Worm (Caenorhabditis elegans): ENCODE data around the gene W04H10.6.
A peak's percentile ranks its signal among the peaks of the same experiment; 100 is the strongest.
"Not testable (repeated sequence)": the region's sequence is repeated elsewhere in the genome, so short reads cannot be mapped to it uniquely, and the experiment has no call there.

Gene W04H10.6

DNA sequence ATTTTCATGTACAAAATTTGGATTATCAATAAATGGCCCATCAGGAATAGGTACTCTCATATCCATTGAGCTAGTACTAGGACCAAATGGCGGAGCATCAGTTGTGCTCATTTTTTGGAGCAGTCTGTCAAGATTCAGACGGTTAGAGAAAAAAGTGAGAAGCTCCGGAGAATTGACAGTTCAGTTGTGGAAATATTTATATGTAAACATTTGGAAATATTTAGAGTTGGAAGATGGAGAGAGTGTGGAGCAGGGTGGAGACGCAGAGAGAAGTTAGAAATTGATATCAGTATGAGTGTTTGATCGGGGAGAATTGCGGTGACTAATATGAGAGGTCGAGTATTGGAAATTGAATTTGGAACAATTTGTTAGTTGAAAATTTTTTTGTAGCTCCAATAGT, 12.9 kb upstream of the W04H10.6 start:
- TF ChIP-seq elt-2 (tag; optimal IDR thresholded peaks at IDR 0.05) = peak; percentile 64
- peak; percentile 70 for TF ChIP-seq pqm-1 (tag; optimal IDR thresholded peaks at IDR 0.05)
- peak; percentile 63 for TF ChIP-seq pha-4 (tag; optimal IDR thresholded peaks at IDR 0.05)
- no peak for TF ChIP-seq R02D3.7 (tag; optimal IDR thresholded peaks at IDR 0.05)
- no peak for TF ChIP-seq unc-39 (tag; optimal IDR thresholded peaks at IDR 0.05)

DNA sequence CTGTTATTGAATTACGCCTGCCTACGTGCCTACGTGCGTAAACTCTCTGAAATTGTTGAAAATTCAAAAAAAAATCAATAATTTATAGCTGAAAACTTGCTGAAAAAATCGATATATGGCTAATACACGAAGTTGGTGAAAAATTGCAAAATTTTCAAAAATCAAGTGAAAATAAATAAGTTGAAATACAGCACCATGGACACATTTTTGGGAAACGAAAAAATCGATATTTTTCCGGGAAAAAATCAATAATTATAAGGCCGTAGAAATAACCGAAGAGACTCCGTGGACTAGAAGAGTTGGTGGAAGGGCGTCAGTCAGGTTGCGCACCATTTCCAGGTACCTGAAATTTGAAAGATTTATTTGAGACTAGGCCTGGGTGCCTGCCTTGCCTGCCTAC, 6.5 kb upstream of the W04H10.6 start:
- no peak for TF ChIP-seq nhr-28 (tag; optimal IDR thresholded peaks at IDR 0.05)
- peak; percentile 84 for TF ChIP-seq ceh-28 (tag; optimal IDR thresholded peaks at IDR 0.05)
- TF ChIP-seq nhr-77 (tag; optimal IDR thresholded peaks at IDR 0.05) = no peak

- not testable (repeated sequence) for TF ChIP-seq egl-27, nhr-12, egl-5 (tag; optimal IDR thresholded peaks at IDR 0.05)
Measured at ce11 chrII:612361-612760, 4.1 kb upstream of the W04H10.6 start, which contains the start of gene clec-118. Gene clec-118, minus strand, starts transcription at chrII:612461.

ce11 chrII:608757-609156, 516 bp upstream of the W04H10.6 start, which contains the start of gene W04H10.1:
Gene W04H10.1, plus strand, starts transcription at chrII:609057.
- TF ChIP-seq fkh-10 (GFP tag; optimal IDR thresholded peaks at IDR 0.05) (no peak), aly-2 (tag; optimal IDR thresholded peaks at IDR 0.05) (no peak), nhr-43 (tag; optimal IDR thresholded peaks at IDR 0.05; ENCODE audit: poor library complexity, severe bottlenecking) (no peak), hmg-11 (tag; optimal IDR thresholded peaks at IDR 0.05) (no peak), pqm-1 (tag; optimal IDR thresholded peaks at IDR 0.05) (no peak), ceh-28 (tag; optimal IDR thresholded peaks at IDR 0.05) (no peak)

DNA sequence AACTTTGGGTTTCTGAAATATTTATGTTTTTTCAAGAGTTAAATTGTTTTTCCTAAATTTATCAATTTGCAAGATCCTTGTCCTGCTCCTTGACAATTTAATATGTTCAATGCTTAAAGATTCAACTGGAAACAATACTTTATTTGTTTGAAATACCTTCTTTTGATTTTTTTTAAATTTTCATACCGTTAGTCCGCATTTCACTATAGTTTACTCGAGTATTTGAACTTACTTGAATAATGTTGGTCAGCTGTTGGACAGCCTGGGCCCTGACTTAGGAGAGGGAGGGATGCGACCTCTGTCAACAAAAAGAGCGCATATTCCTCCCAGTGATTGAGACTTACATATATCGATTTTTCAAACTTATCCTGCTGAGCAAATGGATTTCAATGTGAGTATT, 2.2 kb downstream of the W04H10.6 start, which contains the start of gene W04H10.5:
W04H10.5 (plus strand) TSS at position 301 of the 400 bp plus-strand sequence.
- no peak for TF ChIP-seq egl-27 (tag; optimal IDR thresholded peaks at IDR 0.05)
- no peak for TF ChIP-seq fos-1 (tag; optimal IDR thresholded peaks at IDR 0.05)
- TF ChIP-seq nhr-25 (tag; optimal IDR thresholded peaks at IDR 0.05) = no peak
- TF ChIP-seq skn-1 (tag; optimal IDR thresholded peaks at IDR 0.05) = no peak

DNA sequence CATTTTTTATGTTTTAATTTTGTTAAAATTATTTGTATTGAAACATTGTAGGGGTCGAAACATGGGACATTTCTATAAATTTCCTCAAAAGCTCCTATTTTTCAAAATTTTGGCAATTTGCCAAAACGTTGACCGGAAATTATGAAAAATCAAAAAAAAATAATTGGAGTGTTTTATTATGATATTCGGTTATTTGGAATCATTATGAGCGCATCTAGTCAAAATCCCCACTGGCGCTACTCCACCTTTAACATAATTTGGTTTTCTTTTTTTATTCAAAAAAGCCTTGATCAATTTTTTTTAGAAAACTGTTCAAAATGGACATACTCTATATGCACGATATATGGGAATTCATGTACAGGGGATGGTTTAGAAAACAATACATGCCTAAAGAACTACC, 3.0 kb downstream of the W04H10.6 start, which contains the start of gene W04H10.2:
W04H10.2 (plus strand) TSS at position 301 of the 400 bp plus-strand sequence.
- TF ChIP-seq mml-1 (tag; optimal IDR thresholded peaks at IDR 0.05) (no peak), ceh-9 (tag; optimal IDR thresholded peaks at IDR 0.05) (no peak), elt-1 (tag; optimal IDR thresholded peaks at IDR 0.05) (no peak), nhr-12 (tag; optimal IDR thresholded peaks at IDR 0.05) (no peak), nhr-76 (tag; optimal IDR thresholded peaks at IDR 0.05) (no peak), tbx-2 (tag; optimal IDR thresholded peaks at IDR 0.05) (no peak), ztf-4 (tag; optimal IDR thresholded peaks at IDR 0.05) (no peak), nhr-67 (tag; optimal IDR thresholded peaks at IDR 0.05) (no peak), ceh-16 (tag; optimal IDR thresholded peaks at IDR 0.05) (no peak), daf-12 (tag; optimal IDR thresholded peaks at IDR 0.05) (no peak), skn-1 (tag; optimal IDR thresholded peaks at IDR 0.05) (no peak), unc-62 (GFP tag; optimal IDR thresholded peaks at IDR 0.05) (no peak), jun-1 (tag; optimal IDR thresholded peaks at IDR 0.05) (no peak), mdl-1 (tag; optimal IDR thresholded peaks at IDR 0.05) (no peak), nhr-43 (tag; optimal IDR thresholded peaks at IDR 0.05; ENCODE audit: poor library complexity, severe bottlenecking) (no peak), snpc-4 (tag; optimal IDR thresholded peaks at IDR 0.05) (no peak)

DNA sequence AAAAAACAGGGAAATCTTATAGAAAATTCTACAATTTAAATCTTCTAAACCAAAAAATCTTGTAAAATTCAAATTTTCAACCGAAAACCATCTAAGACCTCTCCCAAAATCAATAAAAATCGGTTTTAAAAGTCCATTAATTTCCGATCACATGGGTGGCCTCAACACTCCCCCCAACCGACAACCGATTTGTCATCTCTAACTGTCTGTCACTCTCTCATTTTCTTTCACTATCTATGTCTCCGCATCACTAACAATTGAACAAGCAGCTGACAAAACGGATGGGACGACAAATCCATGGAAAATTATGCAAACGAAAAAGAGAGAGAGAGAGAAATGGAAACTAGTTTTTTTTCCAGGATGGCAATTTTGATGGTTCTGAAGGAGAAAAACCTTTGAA, 5.3 kb downstream of the W04H10.6 start:
- TF ChIP-seq mdl-1 (tag; optimal IDR thresholded peaks at IDR 0.05) = no peak
- TF ChIP-seq nhr-28 (tag; optimal IDR thresholded peaks at IDR 0.05) = no peak
- TF ChIP-seq tbx-2 (tag; optimal IDR thresholded peaks at IDR 0.05) = no peak
- no peak for TF ChIP-seq lsy-12 (tag; optimal IDR thresholded peaks at IDR 0.05)
- no peak for TF ChIP-seq zag-1 (tag; optimal IDR thresholded peaks at IDR 0.05)
- no peak for TF ChIP-seq nhr-76 (tag; optimal IDR thresholded peaks at IDR 0.05)
- no peak for TF ChIP-seq eor-1 (tag; optimal IDR thresholded peaks at IDR 0.05)
- TF ChIP-seq ceh-82 (tag; optimal IDR thresholded peaks at IDR 0.05) = no peak
- TF ChIP-seq nfya-1 (tag; optimal IDR thresholded peaks at IDR 0.05; ENCODE audit: insufficient read depth) = peak; percentile 65
- TF ChIP-seq nhr-67 (tag; optimal IDR thresholded peaks at IDR 0.05) = no peak
- peak; percentile 74 for TF ChIP-seq hmg-11 (tag; optimal IDR thresholded peaks at IDR 0.05)
- TF ChIP-seq pha-4 (tag; optimal IDR thresholded peaks at IDR 0.05) = peak; percentile 34
- no peak for TF ChIP-seq egl-27 (tag; optimal IDR thresholded peaks at IDR 0.05)
- no peak for TF ChIP-seq ztf-11 (tag; optimal IDR thresholded peaks at IDR 0.05)
- no peak for TF ChIP-seq nhr-237 (tag; optimal IDR thresholded peaks at IDR 0.05)
- TF ChIP-seq fkh-2 (tag; optimal IDR thresholded peaks at IDR 0.05) = no peak
- TF ChIP-seq daf-12 (tag; optimal IDR thresholded peaks at IDR 0.05) = no peak
- no peak for TF ChIP-seq mml-1 (tag; optimal IDR thresholded peaks at IDR 0.05)
- TF ChIP-seq skn-1 (tag; optimal IDR thresholded peaks at IDR 0.05) = peak; percentile 28
- peak; percentile 8 for TF ChIP-seq pqm-1 (tag; optimal IDR thresholded peaks at IDR 0.05)
- TF ChIP-seq nhr-12 (tag; optimal IDR thresholded peaks at IDR 0.05) = no peak
- no peak for TF ChIP-seq fos-1 (tag; optimal IDR thresholded peaks at IDR 0.05)
- TF ChIP-seq elt-2 (tag; optimal IDR thresholded peaks at IDR 0.05) = no peak
- peak; percentile 14 for TF ChIP-seq unc-62 (GFP tag; optimal IDR thresholded peaks at IDR 0.05)
- TF ChIP-seq egl-5 (tag; optimal IDR thresholded peaks at IDR 0.05) = peak; percentile 20
- TF ChIP-seq ceh-16 (tag; optimal IDR thresholded peaks at IDR 0.05) = no peak
- no peak for TF ChIP-seq jun-1 (tag; optimal IDR thresholded peaks at IDR 0.05)

Data from whole organism, L3 larva.